Fruit fly (Drosophila melanogaster): ENCODE measurements around the gene ClC-a.

The ClC-a gene

DNA sequence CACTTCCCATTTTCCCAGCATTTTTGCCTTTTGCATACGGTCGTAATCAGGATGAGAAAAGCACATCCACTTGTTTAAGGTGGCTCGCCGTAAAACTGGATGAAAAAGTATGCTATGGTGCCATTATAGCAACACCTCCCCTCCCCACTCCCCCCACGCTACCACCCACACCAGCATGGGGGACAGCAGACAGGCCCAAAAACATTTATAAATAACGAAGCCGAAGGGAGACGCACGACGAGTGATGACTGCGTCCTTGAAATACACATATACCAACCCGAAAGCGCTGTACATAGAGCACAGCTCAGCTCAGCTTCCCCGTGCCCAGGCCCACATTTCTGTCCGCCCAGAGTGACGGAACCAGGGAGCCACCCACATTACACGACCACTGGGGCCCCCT lies 42.3 kb downstream of the ClC-a start:
- no peak for TF ChIP-seq Myc (optimal IDR thresholded peaks at IDR 0.05)
- TF ChIP-seq ttk (optimal IDR thresholded peaks at IDR 0.05) = no peak
- no peak for TF ChIP-seq h (optimal IDR thresholded peaks at IDR 0.05)
- TF ChIP-seq Sin3A (optimal IDR thresholded peaks at IDR 0.05) = no peak
- TF ChIP-seq psq (optimal IDR thresholded peaks at IDR 0.05) = no peak
- TF ChIP-seq insv (optimal IDR thresholded peaks at IDR 0.05) = no peak

DNA sequence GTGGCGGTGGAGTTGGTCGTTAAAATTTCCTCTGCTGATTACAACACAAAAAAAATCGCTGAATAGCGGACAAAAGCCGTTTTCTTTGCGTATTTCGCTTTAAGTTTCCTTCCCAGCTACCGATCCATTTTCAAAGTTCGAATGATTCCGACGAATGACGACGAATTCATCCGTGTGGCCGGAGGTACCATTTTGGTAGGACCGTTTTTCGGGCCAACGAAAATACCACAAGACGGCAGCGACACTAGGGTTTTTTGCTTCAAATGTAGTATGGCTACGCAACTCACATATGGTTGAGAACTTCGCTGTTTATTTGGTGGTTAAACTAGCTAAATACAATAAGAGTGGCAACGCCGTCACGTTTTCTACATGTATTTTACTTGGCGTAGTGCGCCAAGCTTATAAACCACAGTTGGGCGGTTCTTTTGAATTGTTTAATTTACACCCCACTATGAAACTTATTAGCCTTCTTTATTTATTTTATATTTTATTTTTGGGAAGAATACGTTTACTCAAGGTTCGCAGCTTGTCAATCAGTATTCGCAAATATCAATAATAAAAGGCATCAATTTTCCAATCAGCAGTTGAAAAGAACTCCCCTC lies 48.6 kb downstream of the ClC-a start, which contains the start of gene Lk6:
Gene Lk6, minus strand, starts transcription at position 179 of the 602 bp plus-strand sequence.
- TF ChIP-seq psq (optimal IDR thresholded peaks at IDR 0.05) = no peak
- no peak for TF ChIP-seq Myc (optimal IDR thresholded peaks at IDR 0.05)

DNA sequence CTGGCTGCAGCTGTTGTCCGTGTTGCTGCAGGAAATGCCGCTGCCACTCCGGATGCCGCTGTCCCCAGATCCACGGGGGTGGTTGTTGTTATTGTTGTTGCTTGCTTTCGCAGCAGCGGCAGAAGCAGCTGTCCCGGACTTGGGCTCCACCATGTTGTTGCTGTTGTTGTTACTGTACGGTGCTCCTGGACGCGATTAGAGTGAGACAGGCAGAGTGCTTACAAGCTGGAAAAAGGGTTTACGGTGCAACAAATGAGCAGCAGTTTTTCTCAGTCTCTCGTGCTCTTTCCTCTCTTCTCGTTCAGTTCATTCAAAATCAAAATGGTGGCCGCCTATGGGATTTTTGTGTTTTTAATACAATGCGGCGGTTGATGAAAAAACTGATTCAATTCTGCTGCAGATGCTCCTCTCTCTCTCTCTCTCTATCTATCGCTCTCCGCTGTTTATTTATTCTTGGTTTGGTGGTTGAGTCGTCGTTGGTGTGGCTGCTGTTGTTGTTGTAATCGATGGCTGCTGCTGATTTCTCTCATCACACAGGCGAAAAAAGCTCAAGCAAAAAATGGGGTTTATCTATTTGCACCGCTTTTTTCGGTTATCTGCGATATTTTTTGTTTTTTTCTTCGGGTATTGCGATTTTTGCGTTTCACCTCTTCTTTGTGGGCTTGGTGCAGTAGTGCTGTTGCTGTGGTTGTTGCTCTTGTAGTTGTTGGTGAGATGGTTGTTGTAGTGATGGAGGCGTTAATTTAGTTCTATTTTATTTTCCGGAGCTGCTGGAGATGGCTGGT lies 49.3 kb downstream of the ClC-a start:
- TF ChIP-seq Sin3A (optimal IDR thresholded peaks at IDR 0.05) (no peak), Myc (optimal IDR thresholded peaks at IDR 0.05) (no peak), h (optimal IDR thresholded peaks at IDR 0.05) (no peak), insv (optimal IDR thresholded peaks at IDR 0.05) (no peak), ttk (optimal IDR thresholded peaks at IDR 0.05) (no peak), psq (optimal IDR thresholded peaks at IDR 0.05) (no peak)

DNA sequence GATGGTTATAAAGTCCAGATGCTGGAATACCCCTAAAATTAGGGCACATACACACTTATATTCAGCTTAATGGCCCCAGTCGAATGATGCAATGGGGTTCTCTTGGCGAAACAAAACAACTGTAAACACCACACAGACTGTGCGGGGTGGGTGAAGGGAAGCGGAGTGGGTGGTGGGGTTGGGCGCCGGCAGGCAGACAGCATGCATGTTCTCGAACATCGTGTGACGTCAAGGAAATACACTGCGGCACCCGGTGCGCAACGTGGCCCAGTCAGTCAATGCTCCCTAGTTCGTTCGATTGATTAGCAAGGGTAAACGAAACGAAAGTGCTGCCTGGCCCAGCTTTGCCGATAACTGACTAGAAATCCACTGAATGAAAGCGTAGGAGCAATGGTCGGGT lies 50.5 kb downstream of the ClC-a start:
- TF ChIP-seq Myc (optimal IDR thresholded peaks at IDR 0.05) (no peak), insv (optimal IDR thresholded peaks at IDR 0.05) (no peak), Sin3A (optimal IDR thresholded peaks at IDR 0.05) (no peak), psq (optimal IDR thresholded peaks at IDR 0.05) (no peak), h (optimal IDR thresholded peaks at IDR 0.05) (no peak), ttk (optimal IDR thresholded peaks at IDR 0.05) (no peak)

DNA sequence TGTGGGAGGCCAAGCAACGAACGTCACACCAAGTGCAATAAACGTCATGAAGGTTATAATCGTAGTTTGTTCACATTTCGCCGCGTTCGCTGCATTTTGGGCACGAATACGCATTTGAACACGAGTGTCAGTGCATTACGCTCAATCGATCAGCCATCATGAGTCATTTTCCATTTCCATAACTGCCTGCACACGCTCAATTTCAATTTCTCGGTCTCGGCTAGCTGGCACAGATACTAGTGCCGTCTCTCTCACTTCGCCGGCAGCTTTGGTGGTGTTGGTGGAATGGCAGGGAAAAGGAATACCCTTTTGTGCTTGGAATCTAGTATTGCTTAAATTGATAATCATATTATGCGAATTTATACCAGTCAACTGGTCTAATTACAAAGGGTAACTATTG lies 51.3 kb downstream of the ClC-a start:
- TF ChIP-seq ttk (optimal IDR thresholded peaks at IDR 0.05) = no peak
- TF ChIP-seq insv (optimal IDR thresholded peaks at IDR 0.05) = no peak
- TF ChIP-seq h (optimal IDR thresholded peaks at IDR 0.05) = no peak
- TF ChIP-seq psq (optimal IDR thresholded peaks at IDR 0.05) = no peak
- TF ChIP-seq Myc (optimal IDR thresholded peaks at IDR 0.05) = no peak
- no peak for TF ChIP-seq Sin3A (optimal IDR thresholded peaks at IDR 0.05)

DNA sequence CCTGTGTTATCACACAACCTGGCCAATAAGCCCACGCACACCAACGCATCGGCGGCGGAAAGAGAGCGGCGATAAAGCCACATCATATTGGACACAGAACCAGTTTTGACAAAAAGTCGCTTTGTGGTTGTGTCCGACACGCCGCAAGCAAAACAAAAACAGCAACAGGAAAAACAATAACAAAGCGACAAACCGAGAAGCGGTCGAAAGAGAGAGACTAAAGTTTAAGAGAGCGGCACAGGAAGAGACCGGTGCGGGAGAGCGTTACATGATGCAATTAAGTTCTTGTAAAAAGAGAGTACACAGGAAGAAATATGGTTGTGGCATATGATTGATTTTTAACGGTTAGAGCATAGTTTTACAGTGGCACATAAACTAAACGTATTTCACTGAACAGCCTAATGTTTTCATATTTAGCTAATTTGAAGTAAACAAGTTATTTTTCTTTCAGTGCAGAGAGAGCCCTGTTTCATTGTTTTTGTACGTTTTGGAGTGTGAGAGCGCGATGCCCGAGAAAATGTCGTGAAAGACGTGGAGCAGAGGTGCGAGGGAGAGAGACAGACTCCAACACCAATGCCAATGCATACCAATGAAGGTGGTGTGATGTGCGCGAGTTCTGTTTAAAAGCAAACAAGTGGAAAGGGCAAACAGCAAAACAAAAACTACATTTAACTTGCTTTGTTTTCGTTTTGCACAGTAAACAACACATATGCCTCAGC lies 52.2 kb downstream of the ClC-a start:
- no peak for TF ChIP-seq ttk (optimal IDR thresholded peaks at IDR 0.05)
- no peak for TF ChIP-seq h (optimal IDR thresholded peaks at IDR 0.05)
- no peak for TF ChIP-seq Sin3A (optimal IDR thresholded peaks at IDR 0.05)
- TF ChIP-seq Myc (optimal IDR thresholded peaks at IDR 0.05) = no peak
- no peak for TF ChIP-seq insv (optimal IDR thresholded peaks at IDR 0.05)
- TF ChIP-seq psq (optimal IDR thresholded peaks at IDR 0.05) = no peak

DNA sequence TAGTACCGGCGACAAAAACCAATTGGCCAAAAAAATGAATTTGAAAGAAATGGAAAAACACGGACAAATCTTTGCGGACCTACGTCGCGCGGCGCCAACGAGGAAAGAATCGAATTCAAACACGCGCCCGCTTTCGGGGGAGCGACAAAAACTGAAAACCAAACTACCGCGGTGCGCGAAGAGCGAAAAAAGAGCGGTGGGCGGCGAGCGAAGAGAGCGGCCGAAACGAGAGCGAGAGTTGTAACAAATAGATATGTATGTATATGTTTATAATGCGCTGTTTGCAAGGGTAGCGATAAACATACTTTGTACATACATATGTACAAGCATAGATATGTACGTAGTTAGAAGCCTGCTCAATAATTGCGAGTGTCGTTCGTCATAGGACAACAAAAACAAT lies 53.0 kb downstream of the ClC-a start:
- TF ChIP-seq psq (optimal IDR thresholded peaks at IDR 0.05) (no peak), h (optimal IDR thresholded peaks at IDR 0.05) (no peak), Sin3A (optimal IDR thresholded peaks at IDR 0.05) (no peak), Myc (optimal IDR thresholded peaks at IDR 0.05) (no peak), ttk (optimal IDR thresholded peaks at IDR 0.05) (no peak), insv (optimal IDR thresholded peaks at IDR 0.05) (no peak)

DNA sequence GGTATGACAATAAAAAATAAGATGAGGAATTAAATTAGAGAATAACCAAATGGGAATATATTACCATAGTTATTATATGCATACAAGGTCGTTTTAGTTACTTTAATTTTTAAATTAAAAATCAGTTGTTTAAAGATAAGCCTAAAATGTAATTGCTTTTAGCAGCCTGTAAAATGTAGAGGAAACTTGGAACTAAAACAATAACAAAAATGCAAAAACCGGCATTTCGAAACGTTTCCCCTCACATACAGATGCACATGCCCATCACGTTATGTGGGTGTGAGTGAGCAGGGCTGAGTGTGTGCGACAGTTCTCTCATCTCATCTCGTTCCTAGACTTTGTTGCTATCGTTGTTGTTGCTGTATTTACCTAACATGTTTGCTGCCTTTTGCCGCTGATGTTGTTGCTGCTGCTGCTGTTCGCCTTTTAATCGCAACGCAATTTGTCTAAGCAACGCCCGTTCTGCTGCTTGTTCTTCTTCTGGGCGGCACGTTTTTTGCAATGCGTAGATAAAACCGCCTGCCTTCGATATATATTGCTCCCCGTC lies 53.7 kb downstream of the ClC-a start:
- TF ChIP-seq psq (optimal IDR thresholded peaks at IDR 0.05) (no peak), Sin3A (optimal IDR thresholded peaks at IDR 0.05) (no peak), ttk (optimal IDR thresholded peaks at IDR 0.05) (no peak), insv (optimal IDR thresholded peaks at IDR 0.05) (no peak), h (optimal IDR thresholded peaks at IDR 0.05) (no peak), Myc (optimal IDR thresholded peaks at IDR 0.05) (no peak)

DNA sequence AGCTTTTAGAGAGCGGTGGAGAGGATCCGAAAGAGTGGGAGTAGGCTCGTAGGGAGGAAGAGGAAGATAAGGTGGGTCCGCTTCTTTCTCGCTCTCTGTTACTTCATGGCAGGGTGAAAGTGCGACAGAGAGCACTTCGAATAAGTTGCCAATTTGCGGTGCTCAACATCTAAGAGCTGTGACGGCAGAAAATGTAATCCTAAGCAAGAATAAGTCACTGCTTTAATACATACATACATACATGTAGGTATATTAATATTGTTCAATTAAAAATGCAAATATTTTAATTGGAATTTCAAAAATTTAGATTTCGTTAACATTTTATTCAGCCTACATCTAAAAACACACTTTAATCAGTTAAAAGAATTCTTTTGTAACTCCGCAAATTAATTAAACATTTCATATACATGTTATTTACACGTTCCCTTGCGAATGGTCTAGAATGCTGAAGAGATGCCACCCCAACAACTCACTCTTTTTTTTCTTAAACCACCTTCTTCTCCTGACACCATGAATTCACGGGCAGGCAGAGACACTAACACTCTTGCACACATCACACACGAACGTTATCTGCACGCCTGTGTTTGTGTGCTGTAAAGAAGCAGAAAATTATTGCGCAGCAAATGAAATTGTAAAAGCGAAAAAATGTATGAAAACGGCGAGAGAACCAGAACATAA lies 54.4 kb downstream of the ClC-a start:
- TF ChIP-seq Myc (optimal IDR thresholded peaks at IDR 0.05) (no peak), insv (optimal IDR thresholded peaks at IDR 0.05) (no peak), ttk (optimal IDR thresholded peaks at IDR 0.05) (no peak), psq (optimal IDR thresholded peaks at IDR 0.05) (no peak), Sin3A (optimal IDR thresholded peaks at IDR 0.05) (no peak), h (optimal IDR thresholded peaks at IDR 0.05) (no peak)

DNA sequence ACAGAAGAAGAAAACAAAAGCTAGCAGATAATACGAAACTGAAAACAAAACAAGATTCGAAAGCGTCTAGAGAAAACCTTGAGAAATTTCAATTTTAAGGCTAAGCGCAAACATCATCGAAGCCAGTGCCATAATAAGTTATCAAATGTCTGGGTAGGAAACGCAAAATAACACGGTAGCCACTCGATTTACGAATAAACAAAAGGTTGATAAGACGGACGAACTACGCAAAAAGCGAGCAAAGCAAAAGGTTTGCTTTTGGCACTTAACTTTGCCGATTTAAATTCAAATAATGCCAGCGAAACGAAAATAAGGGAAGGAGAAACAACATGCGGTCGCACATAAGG lies 54.9 kb downstream of the ClC-a start:
- TF ChIP-seq Myc (optimal IDR thresholded peaks at IDR 0.05) (no peak), ttk (optimal IDR thresholded peaks at IDR 0.05) (no peak), psq (optimal IDR thresholded peaks at IDR 0.05) (no peak), Sin3A (optimal IDR thresholded peaks at IDR 0.05) (no peak), insv (optimal IDR thresholded peaks at IDR 0.05) (no peak), h (optimal IDR thresholded peaks at IDR 0.05) (no peak)

DNA sequence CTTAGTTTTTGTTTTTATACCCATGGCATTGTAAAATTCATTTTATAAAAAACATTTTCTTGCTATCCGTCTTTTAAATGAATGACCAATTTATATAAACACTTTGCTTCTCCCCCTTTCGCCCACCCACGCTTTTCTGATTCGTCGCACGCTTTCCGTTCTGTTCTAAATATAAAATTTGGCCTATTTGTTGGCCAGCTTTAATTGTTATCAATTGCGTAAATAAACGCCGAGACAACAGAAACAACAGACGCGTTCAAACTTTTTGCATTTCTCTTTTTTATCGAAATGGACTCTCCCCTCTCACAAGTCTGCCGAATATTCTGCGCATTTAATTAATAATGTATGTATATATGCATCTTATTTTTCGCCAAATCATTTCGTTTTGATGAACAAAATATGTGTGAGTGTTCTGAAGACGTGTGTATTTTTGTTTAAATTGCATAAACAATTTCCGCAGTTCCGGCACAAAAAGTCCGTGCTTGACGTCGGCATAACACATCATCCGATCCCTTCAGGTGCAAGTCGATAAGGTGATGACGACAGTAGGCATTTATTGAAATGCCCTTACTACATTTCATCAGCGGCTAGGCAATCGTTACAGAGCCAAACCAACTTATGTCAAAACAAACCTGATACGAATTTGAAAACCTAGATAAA lies 55.7 kb downstream of the ClC-a start:
- TF ChIP-seq Sin3A (optimal IDR thresholded peaks at IDR 0.05) = no peak
- no peak for TF ChIP-seq Myc (optimal IDR thresholded peaks at IDR 0.05)
- TF ChIP-seq h (optimal IDR thresholded peaks at IDR 0.05) = no peak
- no peak for TF ChIP-seq ttk (optimal IDR thresholded peaks at IDR 0.05)
- no peak for TF ChIP-seq psq (optimal IDR thresholded peaks at IDR 0.05)
- no peak for TF ChIP-seq insv (optimal IDR thresholded peaks at IDR 0.05)

All from Kc167 (cell line).